Fruit fly (Drosophila melanogaster) whole organism, embryonic: ENCODE results near the gene CG7715.
A peak's percentile ranks its signal among the peaks of the same experiment; 100 is the strongest.

Source experiments
- Adf1 ChIP-seq: fragments of 200-800 bp; sonication (Bioruptor generic); IDR thresholded peaks from 2 replicates; pipeline ENCODE4 v1.3.6; 2022; ENCODE audit warnings: missing biosample characterization, missing genetic modification characterization
- CG11398 ChIP-seq: fragments of 200-800 bp; sonication (Bioruptor generic); optimal IDR thresholded peaks from 2 replicates; lab custom pipeline; 2016; ENCODE audit warnings: missing biosample characterization, missing genetic modification characterization
- CG11456 ChIP-seq: fragments of 200-800 bp; sonication (Bioruptor generic); IDR thresholded peaks from 3 replicates; pipeline ENCODE4 v1.3.6; 2022; ENCODE audit warnings: missing biosample characterization, missing genetic modification characterization
- CG1529 ChIP-seq: fragments of 200-800 bp; sonication (Bioruptor generic); optimal IDR thresholded peaks from 3 replicates; lab custom pipeline; 2018; ENCODE audit warnings: missing biosample characterization, missing genetic modification characterization
- CG15479 ChIP-seq: fragments of 200-800 bp; sonication (Bioruptor generic); optimal IDR thresholded peaks from 3 replicates; lab custom pipeline; 2019; ENCODE audit warnings: missing biosample characterization, mild to moderate bottlenecking, missing genetic modification characterization, moderate library complexity
- CG16863 ChIP-seq: fragments of 200-800 bp; sonication (Bioruptor generic); optimal IDR thresholded peaks from 3 replicates; lab custom pipeline; 2016; ENCODE audit warnings: missing biosample characterization, missing genetic modification characterization
- CG18476 ChIP-seq: fragments of 200-800 bp; sonication (Bioruptor generic); optimal IDR thresholded peaks from 2 replicates; lab custom pipeline; 2016; ENCODE audit warnings: missing biosample characterization, mild to moderate bottlenecking, missing genetic modification characterization
- CG2712 ChIP-seq: fragments of 200-800 bp; optimal IDR thresholded peaks from 3 replicates; lab custom pipeline; 2019; ENCODE audit warnings: missing biosample characterization, mild to moderate bottlenecking, missing genetic modification characterization, moderate library complexity
- CG3065 ChIP-seq: fragments of 200-800 bp; sonication (Bioruptor generic); optimal IDR thresholded peaks from 2 replicates; lab custom pipeline; 2016; ENCODE audit warnings: missing biosample characterization, missing genetic modification characterization
- CG31388 ChIP-seq: fragments of 200-800 bp; sonication (Bioruptor generic); optimal IDR thresholded peaks from 2 replicates; lab custom pipeline; 2016; ENCODE audit warnings: missing biosample characterization, missing genetic modification characterization
- CG32532 ChIP-seq: fragments of 200-800 bp; sonication (Bioruptor generic); IDR thresholded peaks from 2 replicates; pipeline ENCODE4 v1.3.6; 2022; ENCODE audit warnings: missing biosample characterization, missing genetic modification characterization
- CG3407 ChIP-seq: fragments of 200-800 bp; sonication (Bioruptor generic); optimal IDR thresholded peaks from 2 replicates; lab custom pipeline; 2018; ENCODE audit warnings: missing biosample characterization, mild to moderate bottlenecking, missing genetic modification characterization
- CG3838 ChIP-seq: fragments of 200-800 bp; sonication (Bioruptor generic); optimal IDR thresholded peaks from 3 replicates; lab custom pipeline; 2016; ENCODE audit warnings: missing biosample characterization, missing genetic modification characterization
- CG3995 ChIP-seq: fragments of 200-800 bp; sonication (Bioruptor generic); optimal IDR thresholded peaks from 3 replicates; lab custom pipeline; 2016; ENCODE audit warnings: missing biosample characterization, missing genetic modification characterization
- CG4730 ChIP-seq: fragments of 200-800 bp; sonication (Bioruptor generic); IDR thresholded peaks from 2 replicates; pipeline ENCODE4 v1.3.6; 2022; ENCODE audit warnings: missing biosample characterization, missing genetic modification characterization
- CG5953 ChIP-seq: fragments of 200-800 bp; sonication (Bioruptor generic); IDR thresholded peaks from 2 replicates; pipeline ENCODE4 v1.3.6; 2022; ENCODE audit warnings: missing biosample characterization, missing genetic modification characterization
- CG6689 ChIP-seq: fragments of 200-800 bp; sonication (Bioruptor generic); IDR thresholded peaks from 2 replicates; pipeline ENCODE4 v1.3.6; 2022; ENCODE audit warnings: missing biosample characterization, missing genetic modification characterization
- CG7372 ChIP-seq: fragments of 200-800 bp; sonication (Bioruptor generic); IDR thresholded peaks from 2 replicates; pipeline ENCODE4 v1.3.6; 2022; ENCODE audit warnings: missing biosample characterization, missing genetic modification characterization
- CG7786 ChIP-seq: fragments of 200-800 bp; sonication (Bioruptor generic); optimal IDR thresholded peaks from 2 replicates; lab custom pipeline; 2016; ENCODE audit warnings: missing biosample characterization, missing genetic modification characterization
- D19A ChIP-seq: fragments of 200-800 bp; optimal IDR thresholded peaks from 3 replicates; lab custom pipeline; 2019; ENCODE audit warnings: missing biosample characterization, mild to moderate bottlenecking, missing genetic modification characterization, moderate library complexity
- Dref ChIP-seq: fragments of 200-800 bp; sonication (Bioruptor generic); IDR thresholded peaks from 2 replicates; pipeline ENCODE4 v1.3.6; 2022; ENCODE audit warnings: missing biosample characterization, missing genetic modification characterization
- E2f2 ChIP-seq: fragments of 200-800 bp; sonication (Bioruptor generic); IDR thresholded peaks from 2 replicates; pipeline ENCODE4 v1.3.6; 2022; ENCODE audit warnings: missing biosample characterization, missing genetic modification characterization
- Ets65A ChIP-seq: fragments of 200-800 bp; sonication (Bioruptor generic); peaks from one replicate; lab custom pipeline; 2016; ENCODE audit warnings: missing biosample characterization, missing genetic modification characterization
- Ets97D ChIP-seq: fragments of 200-800 bp; sonication (Bioruptor generic); optimal IDR thresholded peaks from 3 replicates; lab custom pipeline; 2016; ENCODE audit warnings: missing biosample characterization, missing genetic modification characterization
- Fer3 ChIP-seq: fragments of 200-800 bp; sonication (Bioruptor generic); optimal IDR thresholded peaks from 2 replicates; lab custom pipeline; 2018; ENCODE audit warnings: missing biosample characterization, mild to moderate bottlenecking, missing genetic modification characterization, moderate library complexity
- HLH3B ChIP-seq: fragments of 200-800 bp; sonication (Bioruptor generic); IDR thresholded peaks from 2 replicates; pipeline ENCODE4 v1.3.6; 2022; ENCODE audit warnings: missing biosample characterization, missing genetic modification characterization
- HLHmδ ChIP-seq: fragments of 200-800 bp; sonication (Bioruptor generic); optimal IDR thresholded peaks from 2 replicates; lab custom pipeline; 2018; ENCODE audit warnings: missing biosample characterization, mild to moderate bottlenecking, missing genetic modification characterization, moderate library complexity
- Hsf ChIP-seq: fragments of 200-800 bp; sonication (Bioruptor generic); optimal IDR thresholded peaks from 3 replicates; lab custom pipeline; 2016; ENCODE audit warnings: missing biosample characterization, missing genetic modification characterization
- Meics ChIP-seq: fragments of 200-800 bp; sonication (Bioruptor generic); optimal IDR thresholded peaks from 2 replicates; lab custom pipeline; 2017; ENCODE audit warnings: missing biosample characterization, mild to moderate bottlenecking, missing genetic modification characterization
- Neu2 ChIP-seq: fragments of 200-800 bp; sonication (Bioruptor generic); optimal IDR thresholded peaks from 3 replicates; lab custom pipeline; 2016; ENCODE audit warnings: missing biosample characterization, missing genetic modification characterization, borderline replicate concordance
- Scr ChIP-seq: fragments of 200-800 bp; sonication (Bioruptor generic); IDR thresholded peaks from 2 replicates; pipeline ENCODE4 v1.3.6; 2022; ENCODE audit warnings: missing biosample characterization, missing genetic modification characterization; ENCODE audit not compliant: partially characterized antibody
- Stat92E ChIP-seq, 3 experiments: fragments of >200 bp in 2 of 3; fragments of 200-800 bp in 1 of 3; sonication (Bioruptor generic) in 1 of 3; optimal IDR thresholded peaks; 2 replicates each; lab custom pipeline; 2017 to 2019; ENCODE audit warnings: missing biosample characterization in 3 of 3, missing genetic modification characterization in 3 of 3, mild to moderate bottlenecking in 1 of 3, moderate library complexity in 1 of 3
- Trl ChIP-seq, 3 experiments: fragments of >200 bp in 2 of 3; fragments of 200-800 bp in 1 of 3; sonication (Bioruptor generic) in 1 of 3; optimal IDR thresholded peaks; 2 replicates in 1 of 3; 3 replicates in 2 of 3; lab custom pipeline; 2016 to 2017; ENCODE audit warnings: missing biosample characterization in 1 of 3, missing genetic modification characterization in 1 of 3
- ab ChIP-seq: fragments of 200-800 bp; sonication (Bioruptor generic); optimal IDR thresholded peaks from 2 replicates; lab custom pipeline; 2016; ENCODE audit warnings: missing biosample characterization, missing genetic modification characterization
- corto ChIP-seq: fragments of 200-800 bp; sonication (Bioruptor generic); optimal IDR thresholded peaks from 2 replicates; lab custom pipeline; 2016; ENCODE audit warnings: missing biosample characterization, mild to moderate bottlenecking, missing genetic modification characterization, moderate library complexity
- crp ChIP-seq, 2 experiments: fragments of 200-800 bp; sonication (Bioruptor generic); optimal IDR thresholded peaks; 2 replicates in 1 of 2; 3 replicates in 1 of 2; lab custom pipeline; 2017; ENCODE audit warnings: missing biosample characterization in 2 of 2, missing genetic modification characterization in 2 of 2, mild to moderate bottlenecking in 1 of 2, moderate library complexity in 1 of 2
- cwo ChIP-seq: fragments of 200-800 bp; sonication (Bioruptor generic); optimal IDR thresholded peaks from 3 replicates; lab custom pipeline; 2017; ENCODE audit warnings: missing biosample characterization, missing genetic modification characterization, mild to moderate bottlenecking, moderate library complexity, missing genetic modification reagents
- emc ChIP-seq: fragments of 200-800 bp; sonication (Bioruptor generic); optimal IDR thresholded peaks from 2 replicates; lab custom pipeline; 2016; ENCODE audit warnings: missing biosample characterization, missing genetic modification characterization
- exex ChIP-seq: fragments of 200-800 bp; sonication (Bioruptor generic); optimal IDR thresholded peaks from 4 replicates; lab custom pipeline; 2018; ENCODE audit warnings: missing biosample characterization, mild to moderate bottlenecking, missing genetic modification characterization, moderate library complexity
- gsb ChIP-seq: fragments of 200-800 bp; sonication (Bioruptor generic); IDR thresholded peaks from 2 replicates; pipeline ENCODE4 v1.3.6; 2022; ENCODE audit warnings: missing biosample characterization, missing genetic modification characterization
- gsb-n ChIP-seq: fragments of 200-800 bp; sonication (Bioruptor generic); optimal IDR thresholded peaks from 3 replicates; lab custom pipeline; 2018; ENCODE audit warnings: missing biosample characterization, mild to moderate bottlenecking, missing genetic modification characterization
- h ChIP-seq: fragments of >200 bp; optimal IDR thresholded peaks from 2 replicates; lab custom pipeline; 2017
- oc ChIP-seq: fragments of 200-800 bp; sonication (Bioruptor generic); optimal IDR thresholded peaks from 2 replicates; lab custom pipeline; 2018; ENCODE audit warnings: missing biosample characterization, mild to moderate bottlenecking, missing genetic modification characterization, moderate library complexity
- ranshi ChIP-seq: fragments of 200-800 bp; sonication (Bioruptor generic); IDR thresholded peaks from 2 replicates; pipeline ENCODE4 v1.3.6; 2022; ENCODE audit warnings: missing biosample characterization, missing genetic modification characterization
- sr ChIP-seq: fragments of 200-800 bp; sonication (Bioruptor generic); IDR thresholded peaks from 3 replicates; pipeline ENCODE4 v1.3.6; 2022; ENCODE audit warnings: missing biosample characterization, missing genetic modification characterization
- tgo ChIP-seq: fragments of 200-800 bp; sonication (Bioruptor generic); IDR thresholded peaks from 3 replicates; pipeline ENCODE4 v1.3.6; 2022; ENCODE audit warnings: missing biosample characterization, missing genetic modification characterization
- tll ChIP-seq, 2 experiments: fragments of 200-800 bp in 1 of 2; fragments of >200 bp in 1 of 2; sonication (Bioruptor generic) in 1 of 2; optimal IDR thresholded peaks; 2 replicates each; lab custom pipeline; 2017 to 2019; ENCODE audit warnings: missing biosample characterization in 2 of 2, missing genetic modification characterization in 2 of 2, mild to moderate bottlenecking in 1 of 2, moderate library complexity in 1 of 2
- toy ChIP-seq: fragments of 200-800 bp; sonication (Bioruptor generic); IDR thresholded peaks from 2 replicates; pipeline ENCODE4 v1.3.6; 2022; ENCODE audit warnings: missing biosample characterization, missing genetic modification characterization
- vfl ChIP-seq: fragments of 200-800 bp; sonication (Bioruptor generic); optimal IDR thresholded peaks from 2 replicates; lab custom pipeline; 2016; ENCODE audit warnings: missing biosample characterization, missing genetic modification characterization
- z ChIP-seq: fragments of 200-800 bp; sonication (Bioruptor generic); IDR thresholded peaks from 3 replicates; pipeline ENCODE4 v1.3.6; 2022; ENCODE audit warnings: missing biosample characterization, missing genetic modification characterization

CG7715 gene

dm6 chr3R:18719767-18720341, 8.4 kb downstream of the CG7715 start (continued):
- TF ChIP-seq Meics (GFP tag; lab: Kevin White, UChicago) = peak; percentile 88
- TF ChIP-seq exex (tag; lab: Kevin White, UChicago) = peak; percentile 66
- peak; percentile 74; the same call in 1 of the 2 replicates for TF ChIP-seq CG4730 (GFP tag; lab: Robert Waterston, UW)
- TF ChIP-seq CG1529 (GFP tag; lab: Kevin White, UChicago) = peak; percentile 71
- no peak for TF ChIP-seq z
- TF ChIP-seq CG32532 (GFP tag; lab: Robert Waterston, UW) = peak; percentile 87
- TF ChIP-seq CG11398 (GFP tag; lab: Kevin White, UChicago) = peak; percentile 58
- no peak for TF ChIP-seq emc (GFP tag; lab: Kevin White, UChicago)
- peak in 1 of 2 experiments; percentile 18 for TF ChIP-seq crp (GFP tag; optimal IDR thresholded peaks at IDR 0.05; lab: Kevin White, UChicago)
- peak; percentile 59; the same call in 1 of the 2 replicates for TF ChIP-seq toy (GFP tag; lab: Robert Waterston, UW)
- TF ChIP-seq cwo (GFP tag; lab: Kevin White, UChicago) = peak; percentile 89
- TF ChIP-seq CG6689 (GFP tag; lab: Robert Waterston, UW) = peak; percentile 88
- peak; percentile 84 for TF ChIP-seq CG18476
- TF ChIP-seq CG31388 (GFP tag; lab: Kevin White, UChicago) = no peak
- peak; percentile 81 for TF ChIP-seq CG7786 (GFP tag; lab: Kevin White, UChicago)
- peak; percentile 46 for TF ChIP-seq CG3838 (GFP tag; lab: Kevin White, UChicago)
- no peak for TF ChIP-seq h (lab: Kevin White, UChicago)
- TF ChIP-seq HLH3B (GFP tag; lab: Robert Waterston, UW) = peak; percentile 88
- TF ChIP-seq HLHmδ (GFP tag; lab: Kevin White, UChicago) = no peak
- peak; percentile 9 for TF ChIP-seq CG3995 (GFP tag; lab: Kevin White, UChicago)
- no peak for TF ChIP-seq Neu2 (GFP tag; lab: Kevin White, UChicago)
- peak; percentile 76 for TF ChIP-seq vfl (GFP tag; lab: Kevin White, UChicago)
- TF ChIP-seq sr = no peak
- TF ChIP-seq ranshi (GFP tag; lab: Robert Waterston, UW) = peak; percentile 85
- no peak for TF ChIP-seq CG3065 (GFP tag; lab: Kevin White, UChicago)
- TF ChIP-seq Fer3 = peak; percentile 90
- TF ChIP-seq oc = peak; percentile 78
- TF ChIP-seq Adf1 (GFP tag; lab: Robert Waterston, UW) = peak; percentile 66
- TF ChIP-seq Ets97D (GFP tag; lab: Kevin White, UChicago) = peak; percentile 37
- TF ChIP-seq Dref (GFP tag; lab: Robert Waterston, UW) = no peak
- TF ChIP-seq gsb = 0 out of 2 replicates have a peak, but pooled peaks have one; percentile 50
- peak; percentile 86 for TF ChIP-seq tgo (GFP tag; lab: Robert Waterston, UW)
- TF ChIP-seq E2f2 (GFP tag; lab: Robert Waterston, UW) = peak; percentile 63
- TF ChIP-seq CG5953 (GFP tag; lab: Robert Waterston, UW) = peak; percentile 57; the same call in 1 of the 2 replicates
- peak; percentile 93 for TF ChIP-seq CG2712
- TF ChIP-seq Hsf = peak; percentile 82
- TF ChIP-seq Stat92E (GFP tag; optimal IDR thresholded peaks at IDR 0.05; lab: Kevin White, UChicago) = no peak
- no peak for TF ChIP-seq Trl (optimal IDR thresholded peaks at IDR 0.05; lab: Kevin White, UChicago)
- peak; percentile 71 for TF ChIP-seq Trl (GFP tag; optimal IDR thresholded peaks at IDR 0.05; lab: Kevin White, UChicago)
- TF ChIP-seq CG11456 (GFP tag; lab: Robert Waterston, UW) = peak; percentile 85
- no peak for TF ChIP-seq Scr (GFP tag; lab: Robert Waterston, UW)
- TF ChIP-seq CG7372 (GFP tag; lab: Robert Waterston, UW) = peak; percentile 72
- TF ChIP-seq Ets65A (GFP tag; lab: Kevin White, UChicago) = peak; percentile 93
- peak; percentile 8 for TF ChIP-seq ab (GFP tag; lab: Kevin White, UChicago)
- no peak for TF ChIP-seq CG15479 (GFP tag; lab: Kevin White, UChicago)
- peak; percentile 70 for TF ChIP-seq CG3407
- peak; percentile 83 for TF ChIP-seq CG16863 (GFP tag; lab: Kevin White, UChicago)
- peak; percentile 82 for TF ChIP-seq D19A
- peak; percentile 17 for TF ChIP-seq corto (GFP tag; lab: Kevin White, UChicago)
- TF ChIP-seq tll (GFP tag; optimal IDR thresholded peaks at IDR 0.05; lab: Kevin White, UChicago) = no peak
- peak; percentile 74 for TF ChIP-seq gsb-n (tag; lab: Kevin White, UChicago)
